Worm (Caenorhabditis elegans) whole organism, early embryonic: Measurements from ENCODE around the gene ugt-4.

Source experiments
- ama-1 ChIP-seq: fragments of 150-350 bp; optimal IDR thresholded peaks from 2 replicates; lab custom pipeline; 2014
- hmbx-1 ChIP-seq: sonication (generic microtip); optimal IDR thresholded peaks from 2 replicates; lab custom pipeline; 2016; ENCODE audit warnings: mild to moderate bottlenecking, missing genetic modification characterization, missing compliant biosample characterization

DNA sequence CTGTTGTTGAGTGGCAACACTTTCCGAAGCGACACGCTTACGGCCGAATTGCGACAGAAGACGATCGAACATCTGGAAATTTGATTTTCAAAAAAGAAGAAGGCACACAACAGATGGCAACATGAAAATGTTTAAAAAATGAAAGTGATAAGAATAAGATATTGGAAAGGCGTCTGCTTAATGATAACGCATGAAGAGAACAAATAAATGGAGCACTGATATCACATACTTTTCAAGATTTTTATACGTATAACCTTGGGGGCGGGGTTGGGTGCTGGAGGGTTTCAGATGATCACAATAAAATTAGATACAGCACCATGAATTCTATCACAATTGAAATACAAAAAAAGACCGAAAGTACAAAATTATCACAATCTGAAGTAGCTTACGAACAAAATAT is 50.2 kb downstream of the ugt-4 start, which contains the start of gene C15C8.7:
- TF ChIP-seq hmbx-1: no peak
- TF ChIP-seq ama-1 (lab: Kevin White, UChicago): no peak
